Worm (Caenorhabditis elegans) whole organism, L4/young adult: ENCODE results near the gene ulp-3.

Source experiments
- W03F9.2 ChIP-seq: fragments of 150-350 bp; optimal IDR thresholded peaks from 2 replicates; lab custom pipeline; 2014; ENCODE audit warnings: missing biosample characterization, missing genetic modification characterization
- him-1 ChIP-seq: sonication (generic microtip); optimal IDR thresholded peaks from 2 replicates; lab custom pipeline; 2016; ENCODE audit warnings: missing genotype, missing genetic modification reagents, missing genetic modification characterization, missing compliant biosample characterization

DNA sequence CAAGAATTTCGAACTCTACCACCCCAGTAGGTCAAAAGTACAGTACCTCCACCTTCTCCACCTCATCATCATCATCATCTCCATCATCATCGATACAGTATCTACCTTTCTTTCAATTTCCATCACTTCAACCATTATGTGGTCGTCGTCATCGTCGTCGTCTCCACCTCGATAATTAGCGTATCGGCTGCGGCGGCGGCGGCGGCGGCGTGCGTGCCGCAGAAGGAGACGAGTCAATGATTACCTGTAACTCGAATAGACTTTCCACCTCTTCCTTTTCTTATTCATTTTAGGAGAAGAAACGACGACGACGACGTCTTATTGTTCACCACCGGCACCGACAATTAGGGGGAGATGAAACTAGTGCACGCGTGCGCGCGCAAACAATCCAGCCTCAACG lies 47.9 kb upstream of the ulp-3 start:
- TF ChIP-seq him-1 (tag; lab: Kevin White, UChicago): no peak
- TF ChIP-seq W03F9.2 (tag; lab: Kevin White, UChicago): no peak
